Fruit fly (Drosophila melanogaster) whole organism, embryonic: ENCODE data around the gene CG10752.

Source experiments
- CG10654 ChIP-seq: fragments of 200-800 bp; sonication (Bioruptor generic); optimal IDR thresholded peaks from 2 replicates; lab custom pipeline; 2016; ENCODE audit warnings: missing biosample characterization, missing genetic modification characterization
- CG12104 ChIP-seq: fragments of 200-800 bp; sonication (Bioruptor generic); optimal IDR thresholded peaks from 3 replicates; lab custom pipeline; 2016; ENCODE audit warnings: missing biosample characterization, missing genetic modification characterization
- CG1233 ChIP-seq: fragments of 200-800 bp; sonication (Bioruptor generic); optimal IDR thresholded peaks from 4 replicates; lab custom pipeline; 2018; ENCODE audit warnings: missing biosample characterization, mild to moderate bottlenecking, missing genetic modification characterization
- CG2116 ChIP-seq: fragments of 200-800 bp; sonication (Bioruptor generic); optimal IDR thresholded peaks from 3 replicates; lab custom pipeline; 2018; ENCODE audit warnings: missing biosample characterization, mild to moderate bottlenecking, missing genetic modification characterization
- Camta ChIP-seq: fragments of 200-800 bp; sonication (Bioruptor generic); optimal IDR thresholded peaks from 2 replicates; lab custom pipeline; 2016; ENCODE audit warnings: missing biosample characterization, missing genetic modification characterization
- croc ChIP-seq: fragments of 200-800 bp; sonication (Bioruptor generic); conservative IDR thresholded peaks from 3 replicates; pipeline ENCODE4 v1.3.6; 2022; ENCODE audit warnings: missing biosample characterization, missing genetic modification characterization
- ind ChIP-seq: fragments of 200-800 bp; sonication (Bioruptor generic); optimal IDR thresholded peaks from 3 replicates; lab custom pipeline; 2016; ENCODE audit warnings: missing biosample characterization, missing genetic modification characterization
- pnt ChIP-seq: fragments of 200-800 bp; sonication (Bioruptor generic); optimal IDR thresholded peaks from 3 replicates; lab custom pipeline; 2016; ENCODE audit warnings: missing biosample characterization, missing genetic modification characterization

- TF ChIP-seq CG2116 (GFP tag; lab: Kevin White, UChicago) (no peak), pnt (no peak), croc (GFP tag; lab: Robert Waterston, UW) (no peak), CG12104 (GFP tag; lab: Kevin White, UChicago) (no peak), ind (no peak), Camta (no peak), CG1233 (no peak), CG10654 (GFP tag; lab: Kevin White, UChicago) (no peak)
These were observed 5.1 kb downstream of the CG10752 start for dm6 chr3L:12949386-12949785.
